Fruit fly (Drosophila melanogaster): ENCODE results near the gene CG42780.

The CG42780 gene

dm6 chrX:7334801-7335176 is 2.8 kb upstream of the CG42780 start (continued):
- TF ChIP-seq CG12155 (GFP tag; optimal IDR thresholded peaks at IDR 0.05) (peak; percentile 21), tna (GFP tag; IDR thresholded peaks at IDR 0.05; ENCODE audit: partially characterized antibody) (no peak), CG30403 (GFP tag; optimal IDR thresholded peaks at IDR 0.05) (peak; percentile 64), CG5180 (GFP tag; optimal IDR thresholded peaks at IDR 0.05) (peak; percentile 44), sens-2 (GFP tag; IDR thresholded peaks at IDR 0.05) (no peak), CG13894 (tag; optimal IDR thresholded peaks at IDR 0.05) (peak; percentile 58), onecut (GFP tag; IDR thresholded peaks at IDR 0.05) (peak; percentile 9), gro (GFP tag; optimal IDR thresholded peaks at IDR 0.05) (no peak), CG4854 (GFP tag; optimal IDR thresholded peaks at IDR 0.05) (no peak), Dbx (GFP tag; IDR thresholded peaks at IDR 0.05) (peak; percentile 68; the same call in 2 of the 3 replicates), MBD-R2 (GFP tag; IDR thresholded peaks at IDR 0.05) (peak; percentile 37; the same call in 1 of the 2 replicates), CG10366 (GFP tag; IDR thresholded peaks at IDR 0.05) (peak; percentile 55), inv (GFP tag; IDR thresholded peaks at IDR 0.05; ENCODE audit: partially characterized antibody) (no peak), CG7357 (GFP tag; IDR thresholded peaks at IDR 0.05) (0 out of 3 replicates have a peak, but pooled peaks have one; percentile 40), CG1233 (GFP tag; optimal IDR thresholded peaks at IDR 0.05) (peak; percentile 57), Nf-YB (GFP tag; optimal IDR thresholded peaks at IDR 0.05) (peak; percentile 71), CG18764 (GFP tag; optimal IDR thresholded peaks at IDR 0.05) (peak; percentile 51), cas (GFP tag; IDR thresholded peaks at IDR 0.05) (peak; percentile 62), H15 (GFP tag; IDR thresholded peaks at IDR 0.05) (no peak), CG5953 (GFP tag; IDR thresholded peaks at IDR 0.05) (no peak), CG14014 (GFP tag; IDR thresholded peaks at IDR 0.05) (peak; percentile 68), pnt (GFP tag; optimal IDR thresholded peaks at IDR 0.05) (no peak), CG1602 (GFP tag; optimal IDR thresholded peaks at IDR 0.05) (peak; percentile 61), CG10431 (GFP tag; optimal IDR thresholded peaks at IDR 0.05) (peak; percentile 60), sisA (GFP tag; IDR thresholded peaks at IDR 0.05) (peak; percentile 58), CG8944 (GFP tag; optimal IDR thresholded peaks at IDR 0.05) (no peak), CG7372 (GFP tag; IDR thresholded peaks at IDR 0.05) (peak; percentile 31; the same call in 1 of the 2 replicates), NfI (GFP tag; optimal IDR thresholded peaks at IDR 0.05) (peak; percentile 64), HLH4C (GFP tag; IDR thresholded peaks at IDR 0.05; ENCODE audit: partially characterized antibody) (no peak), CG17568 (GFP tag; optimal IDR thresholded peaks at IDR 0.05) (peak; percentile 67), CG2712 (tag; optimal IDR thresholded peaks at IDR 0.05) (peak; percentile 93), Six4 (GFP tag; optimal IDR thresholded peaks at IDR 0.05) (peak; percentile 40), Antp (GFP tag; optimal IDR thresholded peaks at IDR 0.05) (no peak), nau (GFP tag; optimal IDR thresholded peaks at IDR 0.05) (no peak), vfl (GFP tag; optimal IDR thresholded peaks at IDR 0.05) (no peak), Rfx (GFP tag; IDR thresholded peaks at IDR 0.05) (peak; percentile 78), CG6272 (GFP tag; IDR thresholded peaks at IDR 0.05) (peak; percentile 53; the same call in 1 of the 2 replicates), bcd (GFP tag; optimal IDR thresholded peaks at IDR 0.05) (peak; percentile 75), nerfin-1 (tag; optimal IDR thresholded peaks at IDR 0.05) (peak; percentile 75), run (tag; optimal IDR thresholded peaks at IDR 0.05) (peak; percentile 65), ham (GFP tag; IDR thresholded peaks at IDR 0.05) (no peak), Abd-B (GFP tag; optimal IDR thresholded peaks at IDR 0.05) (peak; percentile 40), CG9609 (GFP tag; optimal IDR thresholded peaks at IDR 0.05) (no peak), Blimp-1 (GFP tag; optimal IDR thresholded peaks at IDR 0.05) (peak; percentile 81), Ravus (GFP tag; IDR thresholded peaks at IDR 0.05) (peak; percentile 23; the same call in 1 of the 2 replicates), shn (GFP tag; optimal IDR thresholded peaks at IDR 0.05) (no peak), crol (GFP tag; IDR thresholded peaks at IDR 0.05) (no peak), CG4730 (GFP tag; IDR thresholded peaks at IDR 0.05) (peak; percentile 43; the same call in 1 of the 2 replicates), CG10979 (tag; optimal IDR thresholded peaks at IDR 0.05) (peak; percentile 88), esg (GFP tag; conservative IDR thresholded peaks at IDR 0.05) (peak; percentile 74), B-H2 (GFP tag; optimal IDR thresholded peaks at IDR 0.05) (peak; percentile 33)
